Worm (Caenorhabditis elegans): Measurements from ENCODE around the gene nspg-13.
A peak's percentile ranks its signal among the peaks of the same experiment; 100 is the strongest.

The nspg-13 gene

DNA sequence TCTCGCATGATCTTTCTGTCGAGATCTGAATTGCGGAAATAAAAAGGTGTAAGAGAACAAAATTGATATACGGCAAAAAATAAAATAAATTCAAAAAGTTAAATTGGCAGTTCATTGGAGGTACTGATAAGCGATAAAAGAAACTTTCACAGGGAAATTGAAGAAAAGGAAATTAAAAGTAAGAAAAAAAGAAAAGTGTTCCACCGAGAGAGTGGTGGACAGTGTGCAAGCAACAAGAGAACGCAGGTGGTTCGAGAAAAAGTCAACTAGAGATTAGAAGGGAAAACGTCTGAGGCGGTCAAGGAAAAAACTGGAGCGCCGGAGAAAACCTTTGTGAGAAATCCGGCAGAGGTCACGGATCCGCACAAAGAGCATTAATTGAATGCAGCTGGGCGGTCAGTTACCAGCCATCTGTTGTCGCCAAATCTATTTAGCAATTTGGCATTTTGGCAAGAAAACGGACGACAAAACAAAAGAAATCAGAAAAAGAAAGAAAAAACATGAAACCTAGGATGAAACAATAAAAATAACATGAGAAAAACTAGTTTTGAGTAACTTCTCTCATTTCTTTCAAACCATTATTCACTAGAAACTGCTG is 11.5 kb upstream of the nspg-13 start, which contains the start of gene mtm-5:
TSS of gene mtm-5 (minus strand) at position 27 of the 598 bp plus-strand sequence.
- TF ChIP-seq fkh-4 (tag; optimal IDR thresholded peaks at IDR 0.05; ENCODE audit: borderline replicate concordance) = peak; percentile 49
- TF ChIP-seq dsc-1 (tag; optimal IDR thresholded peaks at IDR 0.05) = peak; percentile 90
- TF ChIP-seq ceh-82 (tag; optimal IDR thresholded peaks at IDR 0.05) = peak in 1 of 3 experiments; percentile 7
- TF ChIP-seq fkh-10 (GFP tag; optimal IDR thresholded peaks at IDR 0.05) = no peak
- peak; percentile 26 for TF ChIP-seq mep-1 (tag; optimal IDR thresholded peaks at IDR 0.05)
- no peak for TF ChIP-seq egl-13 (tag; optimal IDR thresholded peaks at IDR 0.05)
- TF ChIP-seq lin-14 (GFP tag; optimal IDR thresholded peaks at IDR 0.05) = no peak
- TF ChIP-seq efl-1 (optimal IDR thresholded peaks at IDR 0.05) = no peak
- peak in 1 of 2 experiments; percentile 86 for TF ChIP-seq efl-1 (GFP tag; optimal IDR thresholded peaks at IDR 0.05 in 1 of 2)
- TF ChIP-seq blmp-1 (tag; optimal IDR thresholded peaks at IDR 0.05) = peak; percentile 83
- TF ChIP-seq mdl-1 (tag; optimal IDR thresholded peaks at IDR 0.05) = no peak

DNA sequence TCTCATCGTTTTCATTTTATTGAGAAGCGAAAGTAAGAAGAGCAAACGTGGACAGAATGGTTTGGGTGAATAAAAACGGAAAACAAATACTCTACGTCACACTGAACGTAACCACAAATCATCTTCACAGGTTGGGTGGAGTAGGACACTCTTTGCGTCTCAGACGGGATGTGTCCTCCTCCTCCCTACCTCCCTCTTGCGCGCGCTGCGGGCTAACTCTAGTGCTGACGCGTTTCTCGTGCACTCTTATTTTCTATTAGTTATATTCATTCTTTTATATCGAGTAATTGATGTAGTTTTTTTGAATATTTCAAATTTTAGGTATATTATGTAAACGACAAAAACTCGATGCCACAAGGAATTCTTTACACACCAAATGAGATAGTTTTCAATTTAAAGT is 11.0 kb upstream of the nspg-13 start, which contains the start of gene Y34B4A.7:
TSS of gene Y34B4A.7 (plus strand) at position 297 of the 400 bp plus-strand sequence.
- TF ChIP-seq ceh-82 (tag; optimal IDR thresholded peaks at IDR 0.05) (peak; percentile 55 to 70 (median 68)), nhr-11 (tag; optimal IDR thresholded peaks at IDR 0.05) (peak; percentile 16), C16A3.4 (tag; optimal IDR thresholded peaks at IDR 0.05) (peak; percentile 63), nhr-12 (tag; optimal IDR thresholded peaks at IDR 0.05) (no peak), snu-23 (GFP tag; optimal IDR thresholded peaks at IDR 0.05) (peak; percentile 80), nhr-19 (GFP tag; conservative IDR thresholded peaks at IDR 0.05) (peak; percentile 75), efl-1 (optimal IDR thresholded peaks at IDR 0.05) (peak; percentile 40 to 51), efl-1 (GFP tag; optimal IDR thresholded peaks at IDR 0.05 in 1 of 2) (peak; percentile 45 to 95), nhr-20 (tag; optimal IDR thresholded peaks at IDR 0.05) (peak; percentile 82), nhr-71 (tag; optimal IDR thresholded peaks at IDR 0.05) (peak; percentile 82), ztf-4 (tag; optimal IDR thresholded peaks at IDR 0.05) (peak; percentile 24), nhr-47 (tag; optimal IDR thresholded peaks at IDR 0.05) (peak; percentile 81), grh-1 (GFP tag; IDR thresholded peaks at IDR 0.05) (peak; percentile 49), rnt-1 (tag; optimal IDR thresholded peaks at IDR 0.05) (peak; percentile 72), aha-1 (tag; optimal IDR thresholded peaks at IDR 0.05) (no peak), nhr-90 (tag; optimal IDR thresholded peaks at IDR 0.05; ENCODE audit: poor library complexity) (peak; percentile 80), hpl-2 (GFP tag; optimal IDR thresholded peaks at IDR 0.05) (no peak), tbx-2 (tag; optimal IDR thresholded peaks at IDR 0.05) (peak; percentile 74), unc-130 (tag; optimal IDR thresholded peaks at IDR 0.05) (peak; percentile 27), sup-37 (GFP tag; optimal IDR thresholded peaks at IDR 0.05) (no peak), fkh-8 (tag; optimal IDR thresholded peaks at IDR 0.05) (peak; percentile 41), sox-4 (tag; optimal IDR thresholded peaks at IDR 0.05) (no peak), mep-1 (tag; optimal IDR thresholded peaks at IDR 0.05) (peak; percentile 83), elt-3 (tag; optimal IDR thresholded peaks at IDR 0.05) (peak in 1 of 6 experiments; percentile 79), skn-1 (tag; optimal IDR thresholded peaks at IDR 0.05) (peak; percentile 43), efl-3 (GFP tag; optimal IDR thresholded peaks at IDR 0.05) (no peak), tlp-1 (tag; optimal IDR thresholded peaks at IDR 0.05) (no peak), egl-13 (tag; optimal IDR thresholded peaks at IDR 0.05) (peak; percentile 53), xbp-1 (tag; optimal IDR thresholded peaks at IDR 0.05) (peak; percentile 86), dpl-1 (GFP tag; optimal IDR thresholded peaks at IDR 0.05) (peak; percentile 8 to 70 (median 55)), jun-1 (tag; optimal IDR thresholded peaks at IDR 0.05) (peak; percentile 5), irx-1 (tag; optimal IDR thresholded peaks at IDR 0.05) (peak; percentile 59), lin-14 (GFP tag; optimal IDR thresholded peaks at IDR 0.05) (peak; percentile 92), lsy-2 (tag; optimal IDR thresholded peaks at IDR 0.05) (peak; percentile 75 to 80), unc-86 (tag; optimal IDR thresholded peaks at IDR 0.05) (peak; percentile 65), lin-39 (tag; optimal IDR thresholded peaks at IDR 0.05) (peak; percentile 13), snpc-4 (tag; optimal IDR thresholded peaks at IDR 0.05) (peak; percentile 45), lin-13 (GFP tag; optimal IDR thresholded peaks at IDR 0.05) (peak; percentile 51), ztf-11 (tag; optimal IDR thresholded peaks at IDR 0.05) (peak in 1 of 2 experiments; percentile 53), lin-35 (GFP tag; optimal IDR thresholded peaks at IDR 0.05) (peak; percentile 66 to 71), F16B12.6 (tag; optimal IDR thresholded peaks at IDR 0.05) (peak; percentile 32), dsc-1 (tag; optimal IDR thresholded peaks at IDR 0.05) (peak; percentile 11), elt-2 (tag; optimal IDR thresholded peaks at IDR 0.05) (no peak), mab-9 (GFP tag; IDR thresholded peaks at IDR 0.05) (no peak), ces-1 (GFP tag; optimal IDR thresholded peaks at IDR 0.05) (no peak), blmp-1 (tag; optimal IDR thresholded peaks at IDR 0.05) (peak; percentile 90)

Data from whole organism, L1 larva.